Fruit fly (Drosophila melanogaster) whole organism, embryonic: ENCODE data around the gene amn.

Experiments used
- CG1024 ChIP-seq: fragments of 200-800 bp; sonication (Bioruptor generic); IDR thresholded peaks from 2 replicates; pipeline ENCODE4 v1.3.6; 2022; ENCODE audit warnings: missing biosample characterization, missing genetic modification characterization
- CG13775 ChIP-seq: fragments of 200-800 bp; sonication (Bioruptor generic); optimal IDR thresholded peaks from 3 replicates; lab custom pipeline; 2017; ENCODE audit warnings: missing biosample characterization, mild to moderate bottlenecking, missing genetic modification characterization
- CG15269 ChIP-seq: fragments of 200-800 bp; sonication (Bioruptor generic); optimal IDR thresholded peaks from 2 replicates; lab custom pipeline; 2018; ENCODE audit warnings: missing biosample characterization, mild to moderate bottlenecking, missing genetic modification characterization, moderate library complexity
- CG15514 ChIP-seq: fragments of 200-800 bp; sonication (Bioruptor generic); optimal IDR thresholded peaks from 3 replicates; lab custom pipeline; 2017; ENCODE audit warnings: missing biosample characterization, missing genetic modification characterization, mild to moderate bottlenecking, moderate library complexity, missing genetic modification reagents
- CG15601 ChIP-seq: fragments of 200-800 bp; sonication (Bioruptor generic); optimal IDR thresholded peaks from 3 replicates; lab custom pipeline; 2019; ENCODE audit warnings: missing biosample characterization, mild to moderate bottlenecking, missing genetic modification characterization, moderate library complexity
- CG1647 ChIP-seq: fragments of 200-800 bp; sonication (Bioruptor generic); optimal IDR thresholded peaks from 3 replicates; lab custom pipeline; 2016; ENCODE audit warnings: missing biosample characterization, missing genetic modification characterization
- CG17359 ChIP-seq: fragments of 200-800 bp; sonication (Bioruptor generic); optimal IDR thresholded peaks from 3 replicates; lab custom pipeline; 2018; ENCODE audit warnings: missing biosample characterization, mild to moderate bottlenecking, missing genetic modification characterization, moderate library complexity
- CG17612 ChIP-seq: fragments of 200-800 bp; sonication (Bioruptor generic); IDR thresholded peaks from 2 replicates; pipeline ENCODE4 v1.3.6; 2022; ENCODE audit warnings: missing biosample characterization, missing genetic modification characterization
- CG17802 ChIP-seq: fragments of 200-800 bp; sonication (Bioruptor generic); optimal IDR thresholded peaks from 2 replicates; lab custom pipeline; 2018; ENCODE audit warnings: missing biosample characterization, mild to moderate bottlenecking, missing genetic modification characterization, moderate library complexity
- CG18011 ChIP-seq: fragments of 200-800 bp; sonication (Bioruptor generic); optimal IDR thresholded peaks from 2 replicates; lab custom pipeline; 2017; ENCODE audit warnings: missing biosample characterization, missing genetic modification characterization, mild to moderate bottlenecking, moderate library complexity, missing genotype
- CG18764 ChIP-seq: fragments of 200-800 bp; sonication (Bioruptor generic); optimal IDR thresholded peaks from 3 replicates; lab custom pipeline; 2016; ENCODE audit warnings: missing biosample characterization, missing genetic modification characterization
- CG2875 ChIP-seq: fragments of 200-800 bp; sonication (Bioruptor generic); optimal IDR thresholded peaks from 2 replicates; lab custom pipeline; 2017; ENCODE audit warnings: missing biosample characterization, mild to moderate bottlenecking, missing genetic modification characterization, missing genetic modification reagents
- CG31224 ChIP-seq: fragments of 200-800 bp; sonication (Bioruptor generic); IDR thresholded peaks from 2 replicates; pipeline ENCODE4 v1.3.6; 2022; ENCODE audit warnings: missing biosample characterization, missing genetic modification characterization
- CG3407 ChIP-seq: fragments of 200-800 bp; sonication (Bioruptor generic); optimal IDR thresholded peaks from 2 replicates; lab custom pipeline; 2018; ENCODE audit warnings: missing biosample characterization, mild to moderate bottlenecking, missing genetic modification characterization
- CG5953 ChIP-seq: fragments of 200-800 bp; sonication (Bioruptor generic); IDR thresholded peaks from 2 replicates; pipeline ENCODE4 v1.3.6; 2022; ENCODE audit warnings: missing biosample characterization, missing genetic modification characterization
- CTCF ChIP-seq: fragments of 200-800 bp; sonication (Bioruptor generic); optimal IDR thresholded peaks from 2 replicates; lab custom pipeline; 2017; ENCODE audit warnings: missing biosample characterization, mild to moderate bottlenecking, missing genetic modification characterization, moderate library complexity
- CoRest ChIP-seq: fragments of 200-800 bp; sonication (Bioruptor generic); optimal IDR thresholded peaks from 3 replicates; lab custom pipeline; 2018; ENCODE audit warnings: missing biosample characterization, mild to moderate bottlenecking, missing genetic modification characterization, moderate library complexity
- Dek ChIP-seq: fragments of 200-800 bp; sonication (Bioruptor generic); optimal IDR thresholded peaks from 3 replicates; lab custom pipeline; 2019; ENCODE audit warnings: missing biosample characterization, mild to moderate bottlenecking, missing genetic modification characterization, moderate library complexity
- Ets65A ChIP-seq: fragments of 200-800 bp; sonication (Bioruptor generic); peaks from one replicate; lab custom pipeline; 2016; ENCODE audit warnings: missing biosample characterization, missing genetic modification characterization
- Gug ChIP-seq: fragments of 200-800 bp; sonication (Bioruptor generic); IDR thresholded peaks from 4 replicates; pipeline ENCODE4 v1.3.6; 2022; ENCODE audit warnings: missing biosample characterization, missing genetic modification characterization
- HmgD ChIP-seq: fragments of 200-800 bp; sonication (Bioruptor generic); optimal IDR thresholded peaks from 3 replicates; lab custom pipeline; 2016; ENCODE audit warnings: missing biosample characterization, missing genetic modification characterization
- Hmr ChIP-seq: fragments of 200-800 bp; sonication (Bioruptor generic); optimal IDR thresholded peaks from 3 replicates; lab custom pipeline; 2017; ENCODE audit warnings: mild to moderate bottlenecking, missing biosample characterization, missing genetic modification reagents, missing genetic modification characterization
- Max ChIP-seq: fragments of 200-800 bp; sonication (Bioruptor generic); optimal IDR thresholded peaks from 2 replicates; lab custom pipeline; 2016; ENCODE audit warnings: missing biosample characterization, mild to moderate bottlenecking, missing genetic modification characterization
- NFAT ChIP-seq: fragments of 200-800 bp; sonication (Bioruptor generic); IDR thresholded peaks from 2 replicates; pipeline ENCODE4 v1.3.6; 2022; ENCODE audit warnings: missing biosample characterization, missing genetic modification characterization
- Sry-β ChIP-seq: fragments of 200-800 bp; sonication (Bioruptor generic); optimal IDR thresholded peaks from 2 replicates; lab custom pipeline; 2018; ENCODE audit warnings: missing biosample characterization, mild to moderate bottlenecking, missing genetic modification characterization, moderate library complexity
- TFAM ChIP-seq: fragments of 200-800 bp; sonication (Bioruptor generic); optimal IDR thresholded peaks from 2 replicates; lab custom pipeline; 2017; ENCODE audit warnings: missing biosample characterization, missing genetic modification characterization, inconsistent platforms
- ash1 ChIP-seq: fragments of 200-800 bp; sonication (Bioruptor generic); optimal IDR thresholded peaks from 2 replicates; lab custom pipeline; 2018; ENCODE audit warnings: missing biosample characterization, mild to moderate bottlenecking, missing genetic modification characterization
- bbx ChIP-seq: fragments of 200-800 bp; sonication (Bioruptor generic); IDR thresholded peaks from 2 replicates; pipeline ENCODE4 v1.3.6; 2022; ENCODE audit warnings: missing biosample characterization, missing genetic modification characterization; ENCODE audit not compliant: partially characterized antibody
- bsh ChIP-seq, 2 experiments: fragments of 200-800 bp; sonication (Bioruptor generic); optimal IDR thresholded peaks; 2 replicates each; lab custom pipeline; 2017 to 2018; ENCODE audit warnings: mild to moderate bottlenecking in 2 of 2, missing biosample characterization in 2 of 2, missing genetic modification characterization in 2 of 2, moderate library complexity in 1 of 2
- ci ChIP-seq: fragments of 200-800 bp; sonication (Bioruptor generic); IDR thresholded peaks from 3 replicates; pipeline ENCODE4 v1.3.6; 2022; ENCODE audit warnings: missing biosample characterization, missing genetic modification characterization
- fd102C ChIP-seq: fragments of 200-800 bp; sonication (Bioruptor generic); optimal IDR thresholded peaks from 2 replicates; lab custom pipeline; 2018; ENCODE audit warnings: missing biosample characterization, mild to moderate bottlenecking, missing genetic modification characterization, moderate library complexity
- fu2 ChIP-seq: fragments of 200-800 bp; sonication (Bioruptor generic); optimal IDR thresholded peaks from 2 replicates; lab custom pipeline; 2016; ENCODE audit warnings: missing biosample characterization, missing genetic modification characterization
- grau ChIP-seq: fragments of 200-800 bp; optimal IDR thresholded peaks from 3 replicates; lab custom pipeline; 2019; ENCODE audit warnings: missing biosample characterization, mild to moderate bottlenecking, missing genetic modification characterization, moderate library complexity
- hb ChIP-seq: fragments of 200-800 bp; sonication (Bioruptor generic); IDR thresholded peaks from 3 replicates; pipeline ENCODE4 v1.3.6; 2022; ENCODE audit warnings: missing biosample characterization, missing genetic modification characterization; ENCODE audit not compliant: partially characterized antibody
- kah ChIP-seq: fragments of 200-800 bp; sonication (Bioruptor generic); optimal IDR thresholded peaks from 2 replicates; lab custom pipeline; 2018; ENCODE audit warnings: missing biosample characterization, mild to moderate bottlenecking, missing genetic modification characterization
- knrl ChIP-seq: fragments of 200-800 bp; sonication (Bioruptor generic); IDR thresholded peaks from 3 replicates; pipeline ENCODE4 v1.3.6; 2022; ENCODE audit warnings: missing biosample characterization, missing genetic modification characterization; ENCODE audit not compliant: partially characterized antibody
- lmd ChIP-seq: fragments of 200-800 bp; sonication (Bioruptor generic); IDR thresholded peaks from 2 replicates; pipeline ENCODE4 v1.3.6; 2022; ENCODE audit warnings: missing biosample characterization, missing genetic modification characterization
- mirr ChIP-seq: fragments of 200-800 bp; sonication (Bioruptor generic); optimal IDR thresholded peaks from 3 replicates; lab custom pipeline; 2018; ENCODE audit warnings: missing biosample characterization, mild to moderate bottlenecking, missing genetic modification characterization
- nom ChIP-seq: fragments of 200-800 bp; sonication (Bioruptor generic); optimal IDR thresholded peaks from 2 replicates; lab custom pipeline; 2017; ENCODE audit warnings: missing biosample characterization, missing genetic modification characterization, mild to moderate bottlenecking, moderate library complexity, missing genetic modification reagents
- pita ChIP-seq: fragments of 200-800 bp; sonication (Bioruptor generic); optimal IDR thresholded peaks from 2 replicates; lab custom pipeline; 2017; ENCODE audit warnings: missing biosample characterization, mild to moderate bottlenecking, missing genetic modification characterization
- pnt ChIP-seq: fragments of 200-800 bp; sonication (Bioruptor generic); optimal IDR thresholded peaks from 3 replicates; lab custom pipeline; 2016; ENCODE audit warnings: missing biosample characterization, missing genetic modification characterization
- ranshi ChIP-seq: fragments of 200-800 bp; sonication (Bioruptor generic); IDR thresholded peaks from 2 replicates; pipeline ENCODE4 v1.3.6; 2022; ENCODE audit warnings: missing biosample characterization, missing genetic modification characterization
- ro ChIP-seq: fragments of 200-800 bp; sonication (Bioruptor generic); IDR thresholded peaks from 2 replicates; pipeline ENCODE4 v1.3.6; 2022; ENCODE audit warnings: missing biosample characterization, missing genetic modification characterization
- schlank ChIP-seq: fragments of 200-800 bp; sonication (Bioruptor generic); optimal IDR thresholded peaks from 2 replicates; lab custom pipeline; 2018; ENCODE audit warnings: missing biosample characterization, mild to moderate bottlenecking, missing genetic modification characterization
- tio ChIP-seq: fragments of 200-800 bp; sonication (Bioruptor generic); optimal IDR thresholded peaks from 2 replicates; lab custom pipeline; 2017; ENCODE audit warnings: missing biosample characterization, missing genetic modification characterization, inconsistent platforms
- toy ChIP-seq: fragments of 200-800 bp; sonication (Bioruptor generic); IDR thresholded peaks from 2 replicates; pipeline ENCODE4 v1.3.6; 2022; ENCODE audit warnings: missing biosample characterization, missing genetic modification characterization
- vfl ChIP-seq: fragments of 200-800 bp; sonication (Bioruptor generic); optimal IDR thresholded peaks from 2 replicates; lab custom pipeline; 2016; ENCODE audit warnings: missing biosample characterization, missing genetic modification characterization
- wek ChIP-seq: fragments of 200-800 bp; sonication (Bioruptor generic); optimal IDR thresholded peaks from 3 replicates; lab custom pipeline; 2018; ENCODE audit warnings: missing biosample characterization, mild to moderate bottlenecking, missing genetic modification characterization, moderate library complexity
- zen2 ChIP-seq: fragments of 200-800 bp; sonication (Bioruptor generic); IDR thresholded peaks from 3 replicates; pipeline ENCODE4 v1.3.6; 2022; ENCODE audit warnings: missing biosample characterization, missing genetic modification characterization; ENCODE audit not compliant: partially characterized antibody

The amn gene

DNA sequence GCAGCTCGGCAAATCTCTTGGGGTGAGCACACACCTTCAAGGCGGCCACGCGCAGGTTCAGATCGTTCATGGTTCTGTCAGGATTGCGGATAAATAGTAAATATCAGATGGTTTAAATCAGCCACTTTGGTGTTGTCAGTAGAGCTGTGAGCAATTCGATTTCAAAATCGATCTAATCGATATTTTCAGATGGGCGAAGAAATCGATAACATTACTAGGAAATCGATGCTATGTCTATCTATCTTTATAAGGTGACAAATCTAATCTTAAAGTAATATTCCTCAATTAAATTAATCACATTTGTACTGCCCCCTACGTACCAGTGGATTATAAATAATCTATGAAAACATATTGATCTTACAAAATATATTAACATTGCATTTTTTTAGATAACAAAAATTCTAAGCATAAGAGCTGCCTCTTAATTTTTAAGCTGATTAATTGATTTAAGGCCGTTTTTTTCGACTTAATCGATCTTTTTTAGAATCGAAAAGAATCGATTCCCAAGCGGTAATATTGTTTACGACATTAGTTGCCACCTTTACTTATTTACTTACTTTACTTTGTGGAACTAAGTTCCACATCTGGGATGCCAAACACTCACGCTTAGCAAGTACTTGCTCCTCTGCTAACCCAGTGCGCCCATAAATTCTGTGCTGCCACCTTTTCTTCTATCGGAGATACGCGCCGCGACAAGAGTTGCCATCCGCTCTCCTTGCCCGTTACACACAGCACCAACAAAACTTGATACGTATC is 24.3 kb downstream of the amn start, which contains the start of gene THADA (continued):
- TF ChIP-seq CG31224: no peak
- TF ChIP-seq nom (GFP tag; lab: Kevin White, UChicago): no peak
- no peak for TF ChIP-seq CG2875 (GFP tag; lab: Kevin White, UChicago)
- TF ChIP-seq CG1647 (GFP tag; lab: Kevin White, UChicago): peak; percentile 11
- no peak for TF ChIP-seq wek
- TF ChIP-seq pita (GFP tag; lab: Kevin White, UChicago): peak; percentile 91
- TF ChIP-seq Sry-β: peak; percentile 43
- TF ChIP-seq hb (GFP tag; lab: Robert Waterston, UW): peak; percentile 93
- no peak for TF ChIP-seq CG18011 (GFP tag; lab: Kevin White, UChicago)
- TF ChIP-seq ci (GFP tag; lab: Robert Waterston, UW): 0 out of 3 replicates have a peak, but pooled peaks have one; percentile 64
- peak; percentile 69 for TF ChIP-seq Hmr (GFP tag; lab: Kevin White, UChicago)
- TF ChIP-seq CoRest: peak; percentile 44
- TF ChIP-seq CG15269 (tag; lab: Kevin White, UChicago): no peak
- peak; percentile 39 for TF ChIP-seq CG15601
- TF ChIP-seq knrl (GFP tag; lab: Robert Waterston, UW): peak; percentile 99
- TF ChIP-seq CG17802: peak; percentile 61
- TF ChIP-seq bbx (GFP tag; lab: Robert Waterston, UW): peak; percentile 97
- TF ChIP-seq pnt (GFP tag; lab: Kevin White, UChicago): peak; percentile 45
- TF ChIP-seq zen2: peak; percentile 86
- no peak for TF ChIP-seq tio (GFP tag; lab: Kevin White, UChicago)
- no peak for TF ChIP-seq TFAM
- TF ChIP-seq fu2: no peak
- TF ChIP-seq CG3407: no peak
- TF ChIP-seq Gug (GFP tag; lab: Robert Waterston, UW): peak; percentile 43; the same call in 2 of the 4 replicates
- TF ChIP-seq lmd (GFP tag; lab: Robert Waterston, UW): no peak
- no peak for TF ChIP-seq Ets65A (GFP tag; lab: Kevin White, UChicago)
- peak; percentile 13; the same call in 1 of the 2 replicates for TF ChIP-seq CG17612
- TF ChIP-seq CG13775 (GFP tag; lab: Kevin White, UChicago): peak; percentile 64
- TF ChIP-seq schlank (tag; lab: Kevin White, UChicago): no peak
- TF ChIP-seq fd102C (GFP tag; lab: Kevin White, UChicago): no peak
- peak; percentile 39 for TF ChIP-seq Dek (tag; lab: Kevin White, UChicago)
- peak; percentile 4 for TF ChIP-seq vfl
- peak; percentile 82 for TF ChIP-seq CG15514 (GFP tag; lab: Kevin White, UChicago)
- peak; percentile 27 for TF ChIP-seq mirr
- TF ChIP-seq CG18764 (GFP tag; lab: Kevin White, UChicago): no peak
- peak in 1 of 2 experiments; percentile 28 for TF ChIP-seq bsh (GFP tag; optimal IDR thresholded peaks at IDR 0.05; lab: Kevin White, UChicago)
- peak; percentile 44 for TF ChIP-seq CG17359 (tag; lab: Kevin White, UChicago)
- peak; percentile 51 for TF ChIP-seq NFAT (GFP tag; lab: Robert Waterston, UW)
- no peak for TF ChIP-seq ash1 (GFP tag; lab: Kevin White, UChicago)
- TF ChIP-seq HmgD (GFP tag; lab: Kevin White, UChicago): peak; percentile 88
- TF ChIP-seq CG5953 (GFP tag; lab: Robert Waterston, UW): no peak
- TF ChIP-seq ro (GFP tag; lab: Robert Waterston, UW): no peak
- no peak for TF ChIP-seq toy (GFP tag; lab: Robert Waterston, UW)
- peak; percentile 39 for TF ChIP-seq grau (tag; lab: Kevin White, UChicago)
- peak; percentile 59 for TF ChIP-seq Max (GFP tag; lab: Kevin White, UChicago)
- TF ChIP-seq ranshi (GFP tag; lab: Robert Waterston, UW): no peak
- peak; percentile 76 for TF ChIP-seq CTCF (GFP tag; lab: Kevin White, UChicago)
- no peak for TF ChIP-seq CG1024 (GFP tag; lab: Robert Waterston, UW)
- TF ChIP-seq kah (GFP tag; lab: Kevin White, UChicago): no peak
